Worm (Caenorhabditis elegans): ENCODE data around the gene ssp-32.

ce11 chrIV:9920426-9920825, 25.2 kb downstream of the ssp-32 start:
- TF ChIP-seq ceh-63 (GFP tag; optimal IDR thresholded peaks at IDR 0.05) (no peak), unc-62 (GFP tag; optimal IDR thresholded peaks at IDR 0.05) (no peak), unc-130 (tag; optimal IDR thresholded peaks at IDR 0.05) (no peak)

All from whole organism, L1 larva.